Fruit fly (Drosophila melanogaster): ENCODE data around the gene CG31207.

- TF ChIP-seq CG5204 (GFP tag; optimal IDR thresholded peaks at IDR 0.05) (no peak), cic (GFP tag; optimal IDR thresholded peaks at IDR 0.05) (no peak), bab1 (GFP tag; optimal IDR thresholded peaks at IDR 0.05) (no peak)
Measured at dm6 chr3R:21025508-21025907, 21.3 kb downstream of the CG31207 start.

Measured in whole organism, adult.